Fruit fly (Drosophila melanogaster) whole organism, prepupa: ENCODE data around the gene p24-2.

Source experiments
- Sox102F ChIP-seq: fragments of 200-800 bp; sonication (Bioruptor generic); optimal IDR thresholded peaks from 2 replicates; lab custom pipeline; 2016; ENCODE audit warnings: missing biosample characterization, mild to moderate bottlenecking, missing genetic modification characterization
- ss ChIP-seq, 2 experiments: fragments of 200-800 bp; sonication (Bioruptor generic); optimal IDR thresholded peaks; 2 replicates in 1 of 2; 3 replicates in 1 of 2; lab custom pipeline; 2017 to 2018; ENCODE audit warnings: mild to moderate bottlenecking in 2 of 2, missing biosample characterization in 2 of 2, missing genetic modification characterization in 2 of 2, moderate library complexity in 1 of 2

dm6 chr3R:9637882-9638281 is 54.7 kb downstream of the p24-2 start, which contains the start of gene Dh44:
- TF ChIP-seq ss (GFP tag; optimal IDR thresholded peaks at IDR 0.05; lab: Kevin White, UChicago) (no peak), Sox102F (GFP tag; lab: Kevin White, UChicago) (no peak)
